Worm (Caenorhabditis elegans) whole organism, young adult: ENCODE data around the gene W02B12.12.

Source experiments
- B0261.1 ChIP-seq: sonication (generic microtip); optimal IDR thresholded peaks from 2 replicates; lab custom pipeline; 2016; ENCODE audit warnings: mild to moderate bottlenecking, missing genetic modification characterization, moderate library complexity, missing compliant biosample characterization
- F33H1.4 ChIP-seq: fragments of 200-800 bp; sonication (Bioruptor generic); IDR thresholded peaks from 2 replicates; pipeline ENCODE4 v1.3.6; 2022; ENCODE audit warnings: missing genetic modification reagents, missing genetic modification characterization, missing compliant biosample characterization
- F49E8.2 ChIP-seq: sonication (generic microtip); optimal IDR thresholded peaks from 3 replicates; lab custom pipeline; 2017; ENCODE audit warnings: missing genetic modification characterization, mild to moderate bottlenecking, missing compliant biosample characterization, antibody characterized with exemption, moderate library complexity; ENCODE audit not compliant: insufficient read depth
- F57C9.4 ChIP-seq: sonication (generic microtip); optimal IDR thresholded peaks from 2 replicates; lab custom pipeline; 2017; ENCODE audit warnings: mild to moderate bottlenecking, missing genetic modification characterization, missing compliant biosample characterization
- Y67H2A.10 ChIP-seq: fragments of 200-800 bp; sonication (Bioruptor generic); conservative IDR thresholded peaks from 2 replicates; pipeline ENCODE4 v1.3.6; 2022; ENCODE audit warnings: missing genetic modification reagents, missing genetic modification characterization, missing compliant biosample characterization
- Y79H2A.3 ChIP-seq: fragments of 200-800 bp; sonication (Bioruptor generic); conservative IDR thresholded peaks from 2 replicates; pipeline ENCODE4 v1.3.6; 2022; ENCODE audit warnings: missing genetic modification reagents, missing genetic modification characterization, missing compliant biosample characterization
- atf-7 ChIP-seq: sonication (generic microtip); optimal IDR thresholded peaks from 2 replicates; lab custom pipeline; 2017; ENCODE audit warnings: mild to moderate bottlenecking, missing genetic modification characterization, missing compliant biosample characterization
- attf-3 ChIP-seq: fragments of 200-800 bp; sonication (Bioruptor generic); conservative IDR thresholded peaks from 2 replicates; pipeline ENCODE4 v1.3.6; 2022; ENCODE audit warnings: missing genetic modification reagents, missing genetic modification characterization, missing compliant biosample characterization
- cebp-1 ChIP-seq, 2 experiments: fragments of 200-800 bp in 1 of 2; sonication (Bioruptor generic) in 1 of 2; sonication (generic microtip) in 1 of 2; IDR thresholded peaks in 1 of 2; optimal IDR thresholded peaks in 1 of 2; 2 replicates each; pipeline versions ENCODE4 v1.3.6 to Lab custom; 2017 to 2022; ENCODE audit warnings: missing compliant biosample characterization in 2 of 2, missing genetic modification characterization in 2 of 2, mild to moderate bottlenecking in 1 of 2, missing genetic modification reagents in 1 of 2, moderate library complexity in 1 of 2
- ceh-27 ChIP-seq: fragments of 200-800 bp; sonication (Bioruptor generic); optimal IDR thresholded peaks from 2 replicates; lab custom pipeline; 2018; ENCODE audit warnings: mild to moderate bottlenecking, missing genetic modification characterization, moderate library complexity, missing compliant biosample characterization
- ceh-58 ChIP-seq: fragments of 200-800 bp; sonication (Bioruptor generic); IDR thresholded peaks from 2 replicates; pipeline ENCODE4 v1.3.6; 2022; ENCODE audit warnings: missing genetic modification characterization, missing compliant biosample characterization
- die-1 ChIP-seq: sonication (generic microtip); optimal IDR thresholded peaks from 2 replicates; lab custom pipeline; 2016; ENCODE audit warnings: missing genotype, mild to moderate bottlenecking, missing genetic modification characterization, missing compliant biosample characterization
- dpl-1 ChIP-seq: fragments of 150-350 bp; optimal IDR thresholded peaks from 2 replicates; lab custom pipeline; 2014; ENCODE audit warnings: missing biosample characterization, missing genetic modification reagents, missing genetic modification characterization
- egl-44 ChIP-seq: fragments of 200-800 bp; sonication (Bioruptor generic); IDR thresholded peaks from 2 replicates; pipeline ENCODE4 v1.3.6; 2022; ENCODE audit warnings: missing genetic modification reagents, missing genetic modification characterization, missing compliant biosample characterization
- egrh-3 ChIP-seq: fragments of 200-800 bp; sonication (Bioruptor generic); IDR thresholded peaks from 2 replicates; pipeline ENCODE4 v1.3.6; 2022; ENCODE audit warnings: missing genetic modification reagents, missing genetic modification characterization, missing compliant biosample characterization
- ekl-4 ChIP-seq: fragments of 200-800 bp; sonication (Bioruptor generic); IDR thresholded peaks from 2 replicates; pipeline ENCODE4 v1.3.6; 2022; ENCODE audit warnings: missing genetic modification reagents, missing genetic modification characterization, missing compliant biosample characterization
- him-1 ChIP-seq: sonication (generic microtip); optimal IDR thresholded peaks from 2 replicates; lab custom pipeline; 2016; ENCODE audit warnings: missing genotype, missing genetic modification reagents, missing genetic modification characterization, missing compliant biosample characterization
- hlh-12 ChIP-seq: sonication (generic microtip); optimal IDR thresholded peaks from 2 replicates; lab custom pipeline; 2016; ENCODE audit warnings: missing genetic modification characterization, missing compliant biosample characterization
- hmg-1.2 ChIP-seq: fragments of 200-800 bp; sonication (Bioruptor generic); IDR thresholded peaks from 2 replicates; pipeline ENCODE4 v1.3.6; 2022; ENCODE audit warnings: missing genetic modification reagents, missing genetic modification characterization, missing compliant biosample characterization
- hrde-1 ChIP-seq: sonication (generic microtip); optimal IDR thresholded peaks from 2 replicates; lab custom pipeline; 2016; ENCODE audit warnings: missing genetic modification characterization, mild to moderate bottlenecking, missing compliant biosample characterization, moderate library complexity, missing genotype, missing genetic modification reagents, borderline replicate concordance
- hsf-1 ChIP-seq: fragments of 200-800 bp; sonication (Bioruptor generic); IDR thresholded peaks from 2 replicates; pipeline ENCODE4 v1.3.6; 2022; ENCODE audit warnings: missing genetic modification reagents, missing genetic modification characterization, missing compliant biosample characterization
- lag-1 ChIP-seq: fragments of 200-800 bp; sonication (Bioruptor generic); IDR thresholded peaks from 2 replicates; pipeline ENCODE4 v1.3.6; 2022; ENCODE audit warnings: missing genetic modification reagents, missing genetic modification characterization, missing compliant biosample characterization
- let-526 ChIP-seq: fragments of 200-800 bp; sonication (Bioruptor generic); IDR thresholded peaks from 2 replicates; pipeline ENCODE4 v1.3.6; 2022; ENCODE audit warnings: missing genetic modification reagents, missing genetic modification characterization, missing compliant biosample characterization
- lin-35 ChIP-seq, 3 experiments: fragments of 150-350 bp in 2 of 3; sonication (generic microtip) in 1 of 3; optimal IDR thresholded peaks; 2 replicates each; lab custom pipeline; 2014 to 2018; ENCODE audit warnings: missing biosample characterization in 3 of 3, missing genetic modification characterization in 3 of 3, missing genetic modification reagents in 3 of 3
- lin-54 ChIP-seq: fragments of 200-800 bp; sonication (Bioruptor generic); optimal IDR thresholded peaks from 2 replicates; lab custom pipeline; 2018; ENCODE audit warnings: mild to moderate bottlenecking, missing genetic modification characterization, missing compliant biosample characterization
- lsl-1 ChIP-seq: fragments of 200-800 bp; sonication (Bioruptor generic); optimal IDR thresholded peaks from 2 replicates; lab custom pipeline; 2018; ENCODE audit warnings: mild to moderate bottlenecking, missing genetic modification characterization, moderate library complexity, missing compliant biosample characterization
- madf-10 ChIP-seq: sonication (generic microtip); optimal IDR thresholded peaks from 2 replicates; lab custom pipeline; 2016; ENCODE audit warnings: mild to moderate bottlenecking, missing genetic modification characterization, missing compliant biosample characterization
- madf-3 ChIP-seq: fragments of 200-800 bp; sonication (Bioruptor generic); IDR thresholded peaks from 2 replicates; pipeline ENCODE4 v1.3.6; 2022; ENCODE audit warnings: missing genetic modification reagents, missing genetic modification characterization, missing compliant biosample characterization
- madf-6 ChIP-seq: fragments of 200-800 bp; sonication (Bioruptor generic); IDR thresholded peaks from 2 replicates; pipeline ENCODE4 v1.3.6; 2022; ENCODE audit warnings: missing genetic modification reagents, missing genetic modification characterization, missing compliant biosample characterization
- madf-8 ChIP-seq: fragments of 200-800 bp; sonication (Bioruptor generic); conservative IDR thresholded peaks from 2 replicates; pipeline ENCODE4 v1.3.6; 2022; ENCODE audit warnings: missing genetic modification reagents, missing genetic modification characterization, missing compliant biosample characterization
- mcd-1 ChIP-seq: fragments of 200-800 bp; sonication (Bioruptor generic); IDR thresholded peaks from 2 replicates; pipeline ENCODE4 v1.3.6; 2022; ENCODE audit warnings: missing genetic modification reagents, missing genetic modification characterization, missing compliant biosample characterization
- mes-4 ChIP-seq: sonication (generic microtip); optimal IDR thresholded peaks from 2 replicates; lab custom pipeline; 2016; ENCODE audit warnings: missing genotype, missing genetic modification characterization, missing compliant biosample characterization
- nfya-2 ChIP-seq: fragments of 200-800 bp; sonication (Bioruptor generic); IDR thresholded peaks from 2 replicates; pipeline ENCODE4 v1.3.6; 2022; ENCODE audit warnings: missing genetic modification reagents, missing genetic modification characterization, missing compliant biosample characterization
- nfyb-1 ChIP-seq: fragments of 200-800 bp; sonication (Bioruptor generic); IDR thresholded peaks from 2 replicates; pipeline ENCODE4 v1.3.6; 2022; ENCODE audit warnings: missing genetic modification reagents, missing genetic modification characterization, missing compliant biosample characterization
- nhr-179 ChIP-seq: sonication (generic microtip); optimal IDR thresholded peaks from 2 replicates; lab custom pipeline; 2016; ENCODE audit warnings: mild to moderate bottlenecking, missing genetic modification characterization, missing compliant biosample characterization
- nhr-80 ChIP-seq: sonication (generic microtip); optimal IDR thresholded peaks from 2 replicates; lab custom pipeline; 2016; ENCODE audit warnings: missing genetic modification characterization, missing compliant biosample characterization
- rec-8 ChIP-seq, 2 experiments: sonication (generic microtip); optimal IDR thresholded peaks; 2 replicates each; lab custom pipeline; 2016; ENCODE audit warnings: mild to moderate bottlenecking in 2 of 2, missing genetic modification characterization in 2 of 2, missing genetic modification reagents in 2 of 2, missing genotype in 2 of 2, missing biosample characterization in 1 of 2, missing compliant biosample characterization in 1 of 2, moderate library complexity in 1 of 2
- repo-1 ChIP-seq: sonication (generic microtip); optimal IDR thresholded peaks from 2 replicates; lab custom pipeline; 2017; ENCODE audit warnings: mild to moderate bottlenecking, missing genetic modification characterization, missing compliant biosample characterization
- tbp1 ChIP-seq: fragments of 200-800 bp; sonication (Bioruptor generic); optimal IDR thresholded peaks from 2 replicates; lab custom pipeline; 2018; ENCODE audit warnings: mild to moderate bottlenecking, missing genetic modification characterization, missing compliant biosample characterization
- tlf-1 ChIP-seq: fragments of 200-800 bp; sonication (Bioruptor generic); optimal IDR thresholded peaks from 2 replicates; lab custom pipeline; 2018; ENCODE audit warnings: mild to moderate bottlenecking, missing genetic modification characterization, missing compliant biosample characterization
- unc-130 ChIP-seq: sonication (generic microtip); optimal IDR thresholded peaks from 2 replicates; lab custom pipeline; 2016; ENCODE audit warnings: missing genetic modification reagents, missing genetic modification characterization, missing compliant biosample characterization
- zfh-2 ChIP-seq: fragments of 200-800 bp; sonication (Bioruptor generic); conservative IDR thresholded peaks from 2 replicates; pipeline ENCODE4 v1.3.6; 2022; ENCODE audit warnings: missing genetic modification reagents, missing genetic modification characterization, missing compliant biosample characterization
- ztf-26 ChIP-seq: sonication (generic microtip); optimal IDR thresholded peaks from 2 replicates; lab custom pipeline; 2017; ENCODE audit warnings: missing genetic modification characterization, missing compliant biosample characterization
- ztf-28 ChIP-seq: fragments of 200-800 bp; sonication (Bioruptor generic); IDR thresholded peaks from 2 replicates; pipeline ENCODE4 v1.3.6; 2022; ENCODE audit warnings: missing genetic modification reagents, missing genetic modification characterization, missing compliant biosample characterization

W02B12.12 gene

DNA sequence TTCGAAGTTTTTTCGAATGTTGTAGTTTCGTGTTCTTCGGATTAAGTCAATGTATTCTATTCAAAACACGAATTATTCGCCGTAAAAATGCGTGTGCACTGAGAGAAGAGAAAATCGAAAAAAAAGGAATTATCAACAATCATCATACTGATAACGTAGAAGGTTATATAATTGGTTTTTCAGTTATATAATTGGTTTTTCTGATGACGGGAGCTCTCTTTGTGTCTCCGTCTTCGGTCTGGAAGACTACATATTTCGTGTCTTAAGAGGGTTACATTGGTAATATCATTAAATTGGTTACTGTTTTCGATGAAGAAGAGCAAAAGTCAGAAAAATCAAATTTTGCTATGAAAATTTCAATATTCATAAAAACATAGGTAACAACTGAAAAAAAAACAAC, 19.1 kb downstream of the W02B12.12 start:
- peak; percentile 55 for TF ChIP-seq nhr-80 (tag; lab: Kevin White, UChicago)
- TF ChIP-seq nfya-2 (GFP tag; lab: Robert Waterston, UW): no peak

DNA sequence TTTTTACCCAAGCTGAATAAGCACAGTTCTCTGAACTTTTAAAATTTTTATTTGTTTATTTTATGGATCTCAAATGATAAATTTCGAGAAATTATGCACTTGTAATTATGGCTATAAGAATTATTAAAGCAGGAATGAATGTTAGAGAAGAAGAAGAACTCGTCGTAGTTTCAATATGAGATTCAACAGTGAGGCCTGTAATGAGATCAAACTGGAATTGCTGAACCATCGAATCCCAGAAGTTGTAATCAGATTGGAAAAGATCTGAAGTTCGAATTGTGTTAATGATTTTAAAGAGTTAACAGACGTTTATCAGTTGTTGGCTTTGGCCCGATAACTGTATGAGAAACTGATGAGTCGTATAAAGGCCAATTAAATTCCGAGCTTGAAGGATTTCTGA, 23.3 kb downstream of the W02B12.12 start:
- TF ChIP-seq lin-35 (GFP tag; optimal IDR thresholded peaks at IDR 0.05; lab: Kevin White, UChicago) (no peak), unc-130 (GFP tag; lab: Kevin White, UChicago) (no peak), hsf-1 (GFP tag; lab: Robert Waterston, UW) (peak; percentile 70; the same call in 1 of the 2 replicates), ztf-28 (GFP tag; lab: Robert Waterston, UW) (no peak), hrde-1 (tag; lab: Kevin White, UChicago) (peak; percentile 68), F33H1.4 (GFP tag; lab: Robert Waterston, UW) (peak; percentile 26; the same call in 1 of the 2 replicates), nfya-2 (GFP tag; lab: Robert Waterston, UW) (no peak), F49E8.2 (tag; lab: Kevin White, UChicago) (peak; percentile 42), ztf-26 (tag; lab: Kevin White, UChicago) (no peak), mcd-1 (GFP tag; lab: Robert Waterston, UW) (peak; percentile 24; the same call in 1 of the 2 replicates), madf-10 (tag; lab: Kevin White, UChicago) (no peak), him-1 (tag; lab: Kevin White, UChicago) (peak; percentile 31), die-1 (no peak), F57C9.4 (tag; lab: Kevin White, UChicago) (no peak), tlf-1 (GFP tag; lab: Kevin White, UChicago) (peak; percentile 2), cebp-1 (GFP tag; IDR thresholded peaks at IDR 0.05; lab: Robert Waterston, UW) (no peak), cebp-1 (tag; optimal IDR thresholded peaks at IDR 0.05; lab: Kevin White, UChicago) (peak; percentile 3), atf-7 (no peak), mes-4 (tag; lab: Kevin White, UChicago) (no peak), Y79H2A.3 (peak; percentile 84; the same call in 1 of the 2 replicates), let-526 (GFP tag; lab: Robert Waterston, UW) (no peak), ekl-4 (GFP tag; lab: Robert Waterston, UW) (peak; percentile 68; the same call in 1 of the 2 replicates), madf-3 (GFP tag; lab: Robert Waterston, UW) (peak; percentile 69; the same call in 1 of the 2 replicates), tbp1 (GFP tag; lab: Kevin White, UChicago) (peak; percentile 0), hmg-1.2 (GFP tag; lab: Robert Waterston, UW) (peak; percentile 18; the same call in 1 of the 2 replicates), repo-1 (tag; lab: Kevin White, UChicago) (peak; percentile 24), egl-44 (peak; percentile 43; the same call in 1 of the 2 replicates), lin-54 (GFP tag; lab: Kevin White, UChicago) (peak; percentile 21), madf-6 (GFP tag; lab: Robert Waterston, UW) (peak; percentile 67), nhr-179 (tag; lab: Kevin White, UChicago) (no peak)

DNA sequence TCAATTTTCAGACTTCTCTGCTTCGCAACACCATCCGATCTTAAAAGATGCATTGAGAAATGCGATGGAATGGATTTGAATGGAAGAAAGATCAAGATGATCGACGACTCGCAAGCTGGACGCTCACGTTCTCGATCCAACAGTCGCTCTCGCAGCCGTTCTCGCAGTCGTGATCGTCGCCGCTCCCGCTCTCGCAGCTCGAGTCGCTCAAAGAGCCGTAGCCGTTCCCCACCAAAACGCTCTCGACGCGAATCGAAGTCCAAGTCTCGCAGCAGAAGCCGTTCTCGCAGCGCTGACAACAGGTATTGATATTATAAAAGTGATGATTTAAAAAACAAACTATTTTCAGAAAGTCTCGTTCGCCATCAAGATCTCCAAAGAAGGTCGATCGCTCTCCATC, 23.8 kb downstream of the W02B12.12 start:
- TF ChIP-seq dpl-1: no peak
- no peak for TF ChIP-seq unc-130 (GFP tag; lab: Kevin White, UChicago)
- no peak for TF ChIP-seq lag-1 (GFP tag; lab: Robert Waterston, UW)
- TF ChIP-seq B0261.1: no peak
- no peak for TF ChIP-seq madf-10 (tag; lab: Kevin White, UChicago)
- TF ChIP-seq lsl-1 (GFP tag; lab: Kevin White, UChicago): no peak
- no peak for TF ChIP-seq hrde-1 (tag; lab: Kevin White, UChicago)
- TF ChIP-seq ceh-27 (GFP tag; lab: Kevin White, UChicago): no peak
- no peak for TF ChIP-seq madf-8 (GFP tag; lab: Robert Waterston, UW)
- TF ChIP-seq Y67H2A.10 (GFP tag; lab: Robert Waterston, UW): no peak
- TF ChIP-seq zfh-2 (GFP tag; lab: Robert Waterston, UW): peak; percentile 89
- TF ChIP-seq hlh-12 (tag; lab: Kevin White, UChicago): no peak
- TF ChIP-seq rec-8 (tag; optimal IDR thresholded peaks at IDR 0.05; lab: Kevin White, UChicago): no peak
- TF ChIP-seq ceh-58: 0 out of 2 replicates have a peak, but pooled peaks have one; percentile 41
- no peak for TF ChIP-seq lin-54 (GFP tag; lab: Kevin White, UChicago)
- no peak for TF ChIP-seq attf-3
- peak; percentile 75; the same call in 1 of the 2 replicates for TF ChIP-seq egrh-3 (GFP tag; lab: Robert Waterston, UW)
- no peak for TF ChIP-seq F33H1.4 (GFP tag; lab: Robert Waterston, UW)
- TF ChIP-seq nfyb-1 (GFP tag; lab: Robert Waterston, UW): 0 out of 2 replicates have a peak, but pooled peaks have one; percentile 12
